Worm (Caenorhabditis elegans): ENCODE results near the gene R02C2.1.

DNA sequence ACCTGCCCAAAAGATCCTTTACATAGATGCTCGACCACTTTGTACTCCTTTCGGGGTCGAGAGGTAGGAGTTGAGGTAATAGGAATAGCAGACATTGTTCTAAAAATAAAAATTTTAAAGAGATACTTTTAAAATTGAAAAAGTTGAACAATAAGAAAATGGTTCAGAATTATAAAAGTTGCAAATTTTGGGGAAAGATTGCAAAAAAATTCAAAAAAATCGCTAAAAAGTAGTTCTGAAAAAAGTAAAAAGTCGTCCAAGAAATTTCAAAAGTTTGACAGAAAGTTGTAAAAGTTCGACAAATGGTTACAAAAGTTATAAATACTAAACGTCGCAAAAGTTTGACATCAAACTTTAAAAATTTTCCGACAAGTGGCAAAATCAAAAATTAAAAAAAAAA, at the start of gene R02C2.1:
- TF ChIP-seq lim-6 (tag; optimal IDR thresholded peaks at IDR 0.05) (no peak), dmd-4 (tag; optimal IDR thresholded peaks at IDR 0.05; ENCODE audit: borderline replicate concordance) (no peak), sox-2 (GFP tag; IDR thresholded peaks at IDR 0.05) (no peak), che-1 (tag; optimal IDR thresholded peaks at IDR 0.05) (no peak), nfya-1 (tag; optimal IDR thresholded peaks at IDR 0.05) (no peak), unc-55 (GFP tag; optimal IDR thresholded peaks at IDR 0.05) (no peak), ceh-6 (GFP tag; optimal IDR thresholded peaks at IDR 0.05) (no peak), fkh-10 (GFP tag; optimal IDR thresholded peaks at IDR 0.05) (no peak), tbx-7 (tag; optimal IDR thresholded peaks at IDR 0.05) (no peak), fax-1 (tag; optimal IDR thresholded peaks at IDR 0.05) (no peak), ama-1 (optimal IDR thresholded peaks at IDR 0.05) (no peak), ceh-22 (tag; optimal IDR thresholded peaks at IDR 0.05) (no peak), hlh-30 (tag; optimal IDR thresholded peaks at IDR 0.05; ENCODE audit: insufficient read depth) (no peak)

Measured in whole organism, late embryonic.